Fruit fly (Drosophila melanogaster): ENCODE data around the gene CG44008.
A peak's percentile ranks its signal among the peaks of the same experiment; 100 is the strongest.

Gene CG44008

dm6 chr2L:11816376-11816775, 25.9 kb downstream of the CG44008 start:
- TF ChIP-seq CG6163 (GFP tag; IDR thresholded peaks at IDR 0.05) (peak; percentile 86), Hr39 (GFP tag; optimal IDR thresholded peaks at IDR 0.05) (no peak), OdsH (GFP tag; optimal IDR thresholded peaks at IDR 0.05) (peak; percentile 66), Ets21C (GFP tag; optimal IDR thresholded peaks at IDR 0.05) (no peak), fd59A (GFP tag; optimal IDR thresholded peaks at IDR 0.05) (peak; percentile 53), CG6276 (GFP tag; optimal IDR thresholded peaks at IDR 0.05) (no peak), spab (GFP tag; optimal IDR thresholded peaks at IDR 0.05) (peak; percentile 75), CG1621 (tag; optimal IDR thresholded peaks at IDR 0.05) (peak; percentile 75), CG11902 (GFP tag; optimal IDR thresholded peaks at IDR 0.05) (no peak), esn (GFP tag; optimal IDR thresholded peaks at IDR 0.05) (peak; percentile 53), CG8319 (GFP tag; optimal IDR thresholded peaks at IDR 0.05) (peak; percentile 44), eg (GFP tag; IDR thresholded peaks at IDR 0.05) (peak; percentile 79), salr (GFP tag; optimal IDR thresholded peaks at IDR 0.05) (peak; percentile 40 to 58), net (GFP tag; optimal IDR thresholded peaks at IDR 0.05) (peak; percentile 59), Sox102F (GFP tag; optimal IDR thresholded peaks at IDR 0.05) (no peak), CG32006 (GFP tag; optimal IDR thresholded peaks at IDR 0.05) (peak; percentile 47), CG15336 (GFP tag; IDR thresholded peaks at IDR 0.05) (peak; percentile 25; the same call in 1 of the 2 replicates), CG10669 (GFP tag; optimal IDR thresholded peaks at IDR 0.05) (peak; percentile 77), CG4318 (GFP tag; optimal IDR thresholded peaks at IDR 0.05) (peak; percentile 46), fd85E (GFP tag; optimal IDR thresholded peaks at IDR 0.05) (peak; percentile 20), dac (GFP tag; optimal IDR thresholded peaks at IDR 0.05) (no peak), Ets96B (tag; optimal IDR thresholded peaks at IDR 0.05) (peak; percentile 47), Hr4 (GFP tag; optimal IDR thresholded peaks at IDR 0.05) (no peak), CG9139 (GFP tag; optimal IDR thresholded peaks at IDR 0.05) (peak; percentile 81), Eip93F (GFP tag; optimal IDR thresholded peaks at IDR 0.05) (no peak), CG3919 (GFP tag; optimal IDR thresholded peaks at IDR 0.05) (peak; percentile 88), Met (GFP tag; optimal IDR thresholded peaks at IDR 0.05) (peak; percentile 59), CG8632 (GFP tag; optimal IDR thresholded peaks at IDR 0.05) (peak; percentile 23), Sox14 (GFP tag; optimal IDR thresholded peaks at IDR 0.05) (no peak), CG3032 (tag; optimal IDR thresholded peaks at IDR 0.05) (peak; percentile 62), Eip78C (GFP tag) (peak; percentile 94), Sox15 (GFP tag; optimal IDR thresholded peaks at IDR 0.05) (no peak), fkh (GFP tag; optimal IDR thresholded peaks at IDR 0.05) (peak; percentile 89), Smox (GFP tag; optimal IDR thresholded peaks at IDR 0.05) (peak; percentile 32), lz (GFP tag; optimal IDR thresholded peaks at IDR 0.05) (peak; percentile 38), ss (GFP tag; optimal IDR thresholded peaks at IDR 0.05) (peak; percentile 65 to 81), CG6854 (GFP tag; optimal IDR thresholded peaks at IDR 0.05) (peak; percentile 81), dsx (GFP tag; optimal IDR thresholded peaks at IDR 0.05; ENCODE audit: poor library complexity, severe bottlenecking) (peak; percentile 24), CG11762 (GFP tag; optimal IDR thresholded peaks at IDR 0.05; ENCODE audit: insufficient read depth) (peak; percentile 62), CG34406 (GFP tag; optimal IDR thresholded peaks at IDR 0.05) (peak; percentile 46), achi (GFP tag; optimal IDR thresholded peaks at IDR 0.05) (peak; percentile 62), pdm3 (GFP tag; optimal IDR thresholded peaks at IDR 0.05) (peak; percentile 66), CG8119 (GFP tag; IDR thresholded peaks at IDR 0.05) (peak; percentile 27; the same call in 1 of the 3 replicates), Hr38 (GFP tag; optimal IDR thresholded peaks at IDR 0.05) (no peak), CG16779 (tag; optimal IDR thresholded peaks at IDR 0.05) (peak; percentile 20), CG7368 (GFP tag; optimal IDR thresholded peaks at IDR 0.05) (peak; percentile 79), acj6 (GFP tag; optimal IDR thresholded peaks at IDR 0.05) (peak; percentile 50), CG11294 (GFP tag; IDR thresholded peaks at IDR 0.05) (peak; percentile 55), Eip75B (GFP tag; optimal IDR thresholded peaks at IDR 0.05) (peak; percentile 69), vri (GFP tag; optimal IDR thresholded peaks at IDR 0.05) (peak; percentile 17), CG6808 (GFP tag; optimal IDR thresholded peaks at IDR 0.05) (peak; percentile 75), topi (GFP tag; optimal IDR thresholded peaks at IDR 0.05) (peak; percentile 60)
